Fruit fly (Drosophila melanogaster): ENCODE data around the gene CG6244.

CG6244 gene

dm6 chr3L:15826985-15827635 lies 19.0 kb downstream of the CG6244 start (continued):
- TF ChIP-seq Atf-2 (GFP tag; optimal IDR thresholded peaks at IDR 0.05) (no peak), nmo (GFP tag; optimal IDR thresholded peaks at IDR 0.05) (peak; percentile 73), CG4730 (GFP tag; IDR thresholded peaks at IDR 0.05) (peak; percentile 30; the same call in 1 of the 2 replicates), onecut (GFP tag; IDR thresholded peaks at IDR 0.05) (peak; percentile 67), CG30403 (GFP tag; optimal IDR thresholded peaks at IDR 0.05) (peak; percentile 72), ara (GFP tag; IDR thresholded peaks at IDR 0.05) (no peak), CG15696 (tag; optimal IDR thresholded peaks at IDR 0.05) (peak; percentile 45), CG12236 (GFP tag; optimal IDR thresholded peaks at IDR 0.05) (peak; percentile 17), sim (GFP tag; IDR thresholded peaks at IDR 0.05) (no peak), CG6254 (GFP tag; optimal IDR thresholded peaks at IDR 0.05) (peak; percentile 18), CG34422 (GFP tag; IDR thresholded peaks at IDR 0.05) (peak; percentile 62; the same call in 2 of the 3 replicates), croc (GFP tag; conservative IDR thresholded peaks at IDR 0.05) (no peak), Hey (tag; optimal IDR thresholded peaks at IDR 0.05) (peak; percentile 18), CG42726 (GFP tag; IDR thresholded peaks at IDR 0.05; ENCODE audit: partially characterized antibody) (no peak)

DNA sequence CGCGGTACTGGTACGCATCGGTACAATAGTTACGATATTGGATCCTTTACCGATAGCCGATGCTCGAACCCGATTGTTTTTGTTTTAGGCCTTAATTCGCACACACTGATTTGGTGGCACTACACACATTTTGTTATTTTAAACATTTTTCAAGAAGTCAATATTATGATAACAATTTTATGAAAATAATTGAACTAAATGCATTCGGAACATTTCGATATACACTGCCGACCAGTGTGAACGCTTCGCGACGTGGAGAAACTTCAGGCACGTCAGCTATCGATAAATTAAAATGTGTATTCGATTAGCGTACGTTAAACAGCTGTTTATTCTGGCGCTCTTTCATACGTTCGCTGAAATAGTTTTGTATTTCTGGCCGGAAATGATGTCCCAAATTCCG lies 24.0 kb downstream of the CG6244 start, which contains the start of gene CG12713:
Gene CG12713, plus strand, starts transcription at position 319 of the 400 bp plus-strand sequence.
- TF ChIP-seq vfl (GFP tag; optimal IDR thresholded peaks at IDR 0.05) = no peak
- TF ChIP-seq CG9437 (GFP tag; optimal IDR thresholded peaks at IDR 0.05) = peak; percentile 89
- TF ChIP-seq Neu2 (GFP tag; optimal IDR thresholded peaks at IDR 0.05; ENCODE audit: borderline replicate concordance) = no peak
- peak; percentile 73 for TF ChIP-seq YL-1 (GFP tag; optimal IDR thresholded peaks at IDR 0.05)
- no peak for TF ChIP-seq Dek (tag; optimal IDR thresholded peaks at IDR 0.05)
- TF ChIP-seq CG8359 (GFP tag; optimal IDR thresholded peaks at IDR 0.05; ENCODE audit: borderline replicate concordance) = no peak
- no peak for TF ChIP-seq lov (optimal IDR thresholded peaks at IDR 0.05)
- no peak for TF ChIP-seq lov (GFP tag; IDR thresholded peaks at IDR 0.05)
- TF ChIP-seq NC2β (GFP tag; optimal IDR thresholded peaks at IDR 0.05) = peak; percentile 9
- TF ChIP-seq Lhr (GFP tag; optimal IDR thresholded peaks at IDR 0.05) = peak; percentile 53
- TF ChIP-seq vvl (GFP tag; IDR thresholded peaks at IDR 0.05) = no peak
- TF ChIP-seq CG10431 (GFP tag; optimal IDR thresholded peaks at IDR 0.05) = no peak
- no peak for TF ChIP-seq Doc2 (GFP tag; IDR thresholded peaks at IDR 0.05)
- TF ChIP-seq exex (tag; optimal IDR thresholded peaks at IDR 0.05) = peak; percentile 9
- no peak for TF ChIP-seq Blimp-1 (GFP tag; optimal IDR thresholded peaks at IDR 0.05)
- TF ChIP-seq CG6854 (GFP tag; optimal IDR thresholded peaks at IDR 0.05) = no peak
- TF ChIP-seq Dbx (GFP tag; IDR thresholded peaks at IDR 0.05) = peak; percentile 54; the same call in 2 of the 3 replicates
- TF ChIP-seq disco-r (GFP tag; optimal IDR thresholded peaks at IDR 0.05) = no peak
- TF ChIP-seq Nf-YA (GFP tag; IDR thresholded peaks at IDR 0.05) = no peak
- no peak for TF ChIP-seq CG12942 (GFP tag; optimal IDR thresholded peaks at IDR 0.05)
- TF ChIP-seq CG1602 (GFP tag; optimal IDR thresholded peaks at IDR 0.05) = no peak
- TF ChIP-seq CG17802 (tag; optimal IDR thresholded peaks at IDR 0.05) = peak; percentile 93
- peak; percentile 78 for TF ChIP-seq row (GFP tag; IDR thresholded peaks at IDR 0.05)
- no peak for TF ChIP-seq B-H1 (GFP tag; IDR thresholded peaks at IDR 0.05)
- no peak for TF ChIP-seq CG8944 (GFP tag; optimal IDR thresholded peaks at IDR 0.05)
- TF ChIP-seq kah (GFP tag; optimal IDR thresholded peaks at IDR 0.05) = no peak
- no peak for TF ChIP-seq gcm2 (GFP tag; optimal IDR thresholded peaks at IDR 0.05)
- peak in 1 of 2 experiments; percentile 54 for TF ChIP-seq eve (GFP tag; optimal IDR thresholded peaks at IDR 0.05)
- TF ChIP-seq CG16863 (GFP tag; optimal IDR thresholded peaks at IDR 0.05) = no peak
- no peak for TF ChIP-seq CG6689 (GFP tag; IDR thresholded peaks at IDR 0.05)
- no peak for TF ChIP-seq oc (tag; optimal IDR thresholded peaks at IDR 0.05)
- peak; percentile 91 for TF ChIP-seq BEAF-32 (GFP tag; optimal IDR thresholded peaks at IDR 0.05)
- TF ChIP-seq corto (GFP tag; optimal IDR thresholded peaks at IDR 0.05) = no peak
- peak; percentile 23 for TF ChIP-seq dm (GFP tag; optimal IDR thresholded peaks at IDR 0.05)
- TF ChIP-seq CG2712 (tag; optimal IDR thresholded peaks at IDR 0.05) = peak; percentile 44
- TF ChIP-seq CG10959 (GFP tag; IDR thresholded peaks at IDR 0.05) = no peak

All from whole organism, embryonic.